Worm (Caenorhabditis elegans): ENCODE data around the gene pro-3.

DNA sequence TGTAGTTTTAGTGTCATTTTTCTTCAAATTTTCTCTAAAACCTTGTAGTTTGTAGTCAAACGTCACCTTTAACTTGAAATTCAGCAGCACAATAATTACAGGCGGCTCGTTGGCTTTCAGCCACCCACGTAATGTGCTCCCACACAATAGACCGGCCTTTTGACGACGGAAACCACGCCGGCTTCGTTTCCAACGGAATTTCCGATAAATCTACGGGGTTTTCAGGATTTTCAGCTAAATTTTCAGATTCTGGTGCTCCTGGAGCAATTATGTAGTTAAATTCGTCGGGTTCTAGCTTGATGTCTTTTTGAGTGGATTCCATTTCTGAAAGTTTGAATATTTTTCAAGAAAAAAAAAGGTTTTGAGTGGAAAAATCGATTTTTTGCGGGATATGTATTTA is 6.4 kb upstream of the pro-3 start, which contains the start of gene bed-1:
- TF ChIP-seq nhr-12 (tag; optimal IDR thresholded peaks at IDR 0.05) (no peak), unc-62 (GFP tag; optimal IDR thresholded peaks at IDR 0.05) (no peak), nhr-2 (tag; optimal IDR thresholded peaks at IDR 0.05) (no peak), mep-1 (tag; optimal IDR thresholded peaks at IDR 0.05) (no peak), nhr-76 (tag; optimal IDR thresholded peaks at IDR 0.05) (no peak), flh-1 (GFP tag; optimal IDR thresholded peaks at IDR 0.05) (no peak), lsy-2 (tag; optimal IDR thresholded peaks at IDR 0.05) (no peak), nhr-237 (tag; optimal IDR thresholded peaks at IDR 0.05) (no peak), unc-39 (tag; optimal IDR thresholded peaks at IDR 0.05) (no peak)

Data from whole organism, mixed stage, embryonic.